Worm (Caenorhabditis elegans): ENCODE results near the gene tmed-10.

- TF ChIP-seq dao-5 (tag; optimal IDR thresholded peaks at IDR 0.05) = no peak
- no peak for TF ChIP-seq him-1 (tag; optimal IDR thresholded peaks at IDR 0.05)
- TF ChIP-seq W03F9.2 (tag; optimal IDR thresholded peaks at IDR 0.05) = no peak
These were observed 44.5 kb downstream of the tmed-10 start, which contains the start of gene gly-20 for ce11 chrV:11282272-11282671.
